Fruit fly (Drosophila melanogaster) whole organism, wandering third instar larva: Measurements from ENCODE around the gene CG17778.
A peak's percentile ranks its signal among the peaks of the same experiment; 100 is the strongest.

Source experiments
- Abd-B ChIP-seq: fragments of >200 bp; optimal IDR thresholded peaks from 2 replicates; lab custom pipeline; 2017; ENCODE audit warnings: missing biosample characterization, missing genetic modification characterization
- CG32264 ChIP-seq: fragments of 200-800 bp; sonication (Bioruptor generic); optimal IDR thresholded peaks from 2 replicates; lab custom pipeline; 2016; ENCODE audit warnings: missing biosample characterization, missing genetic modification characterization
- CG9705 ChIP-seq: fragments of 200-800 bp; sonication (Bioruptor generic); optimal IDR thresholded peaks from 2 replicates; lab custom pipeline; 2018; ENCODE audit warnings: missing biosample characterization, mild to moderate bottlenecking, missing genetic modification characterization
- CrebA ChIP-seq: fragments of 200-800 bp; sonication (Bioruptor generic); optimal IDR thresholded peaks from 2 replicates; lab custom pipeline; 2016; ENCODE audit warnings: missing biosample characterization, mild to moderate bottlenecking, missing genetic modification characterization, borderline replicate concordance
- Dif ChIP-seq: fragments of 200-275, 200-300 bp; sonication (Bioruptor generic); optimal IDR thresholded peaks from 2 replicates; lab custom pipeline; 2018; ENCODE audit warnings: missing biosample characterization, missing genetic modification characterization; ENCODE audit not compliant: partially characterized antibody
- HLH106 ChIP-seq: fragments of 200-800 bp; optimal IDR thresholded peaks from 3 replicates; lab custom pipeline; 2019; ENCODE audit warnings: missing biosample characterization, mild to moderate bottlenecking, missing genetic modification characterization, moderate library complexity
- Hnf4 ChIP-seq: fragments of 200-800 bp; sonication (Bioruptor generic); optimal IDR thresholded peaks from 2 replicates; lab custom pipeline; 2016; ENCODE audit warnings: missing biosample characterization, mild to moderate bottlenecking, missing genetic modification characterization
- Hr78 ChIP-seq: fragments of >200 bp; optimal IDR thresholded peaks from 2 replicates; lab custom pipeline; 2017; ENCODE audit warnings: missing biosample characterization, missing genetic modification characterization
- Jra ChIP-seq: sonication (Bioruptor generic); optimal IDR thresholded peaks from 2 replicates; lab custom pipeline; 2016; ENCODE audit warnings: missing biosample characterization, missing genetic modification characterization
- Myc ChIP-seq: fragments of >200 bp; optimal IDR thresholded peaks from 2 replicates; lab custom pipeline; 2017
- N ChIP-seq: fragments of >200 bp; optimal IDR thresholded peaks from 2 replicates; lab custom pipeline; 2018; ENCODE audit warnings: missing biosample characterization, missing external identifiers, missing genetic modification characterization
- OdsH ChIP-seq: fragments of 200-800 bp; sonication (Bioruptor generic); optimal IDR thresholded peaks from 2 replicates; lab custom pipeline; 2016; ENCODE audit warnings: missing biosample characterization, mild to moderate bottlenecking, missing genetic modification characterization
- Rel ChIP-seq, 2 experiments: fragments of 200-800 bp; sonication (Bioruptor generic) in 1 of 2; optimal IDR thresholded peaks; 2 replicates in 1 of 2; 3 replicates in 1 of 2; lab custom pipeline; 2016 to 2019; ENCODE audit warnings: mild to moderate bottlenecking in 2 of 2, missing biosample characterization in 2 of 2, missing genetic modification characterization in 2 of 2, moderate library complexity in 1 of 2
- Sp1 ChIP-seq: fragments of 200-800 bp; sonication (Bioruptor generic); optimal IDR thresholded peaks from 3 replicates; lab custom pipeline; 2019; ENCODE audit warnings: missing biosample characterization, mild to moderate bottlenecking, missing genetic modification characterization, moderate library complexity
- br ChIP-seq: fragments of 200-800 bp; sonication (Bioruptor generic); optimal IDR thresholded peaks from 2 replicates; lab custom pipeline; 2016; ENCODE audit warnings: missing biosample characterization, missing genetic modification characterization
- dl ChIP-seq, 2 experiments: fragments of 175-275, 200-275 bp in 1 of 2; fragments of 200-275 bp in 1 of 2; sonication (Bioruptor generic); optimal IDR thresholded peaks; lab custom pipeline; 2018; ENCODE audit warnings: mild to moderate bottlenecking in 2 of 2, missing biosample characterization in 2 of 2, missing genetic modification characterization in 2 of 2, moderate library complexity in 2 of 2; ENCODE audit not compliant: partially characterized antibody in 2 of 2, insufficient read depth in 1 of 2
- dmrt93B ChIP-seq: fragments of 200-800 bp; sonication (Bioruptor generic); optimal IDR thresholded peaks from 2 replicates; lab custom pipeline; 2018; ENCODE audit warnings: missing biosample characterization, mild to moderate bottlenecking, missing genetic modification characterization
- dsf ChIP-seq: sonication (Bioruptor generic); optimal IDR thresholded peaks from 2 replicates; lab custom pipeline; 2016; ENCODE audit warnings: missing biosample characterization, missing genetic modification characterization, borderline replicate concordance
- foxo ChIP-seq, 2 experiments: fragments of 200-800 bp; sonication (Bioruptor generic); optimal IDR thresholded peaks; 2 replicates in 1 of 2; 3 replicates in 1 of 2; lab custom pipeline; 2016 to 2017; ENCODE audit warnings: missing biosample characterization in 2 of 2, missing genetic modification characterization in 2 of 2
- fru ChIP-seq: fragments of 200-800 bp; sonication (Bioruptor generic); optimal IDR thresholded peaks from 3 replicates; lab custom pipeline; 2016; ENCODE audit warnings: missing biosample characterization, mild to moderate bottlenecking, missing genetic modification characterization
- lola ChIP-seq: fragments of >200 bp; optimal IDR thresholded peaks from 2 replicates; lab custom pipeline; 2017; ENCODE audit warnings: missing biosample characterization, missing genetic modification characterization
- pan ChIP-seq: fragments of >200 bp; optimal IDR thresholded peaks from 2 replicates; lab custom pipeline; 2017
- psq ChIP-seq: fragments of 200-800 bp; sonication (Bioruptor generic); optimal IDR thresholded peaks from 3 replicates; lab custom pipeline; 2017; ENCODE audit warnings: missing biosample characterization, mild to moderate bottlenecking, missing genetic modification characterization, moderate library complexity
- rgr ChIP-seq: fragments of 200-800 bp; sonication (Bioruptor generic); optimal IDR thresholded peaks from 3 replicates; lab custom pipeline; 2016; ENCODE audit warnings: missing biosample characterization, mild to moderate bottlenecking, missing genetic modification characterization
- sage ChIP-seq: fragments of 200-800 bp; sonication (Bioruptor generic); optimal IDR thresholded peaks from 2 replicates; lab custom pipeline; 2016; ENCODE audit warnings: missing biosample characterization, mild to moderate bottlenecking, missing genetic modification characterization
- sv ChIP-seq: fragments of 200-800 bp; sonication (Bioruptor generic); optimal IDR thresholded peaks from 3 replicates; lab custom pipeline; 2016; ENCODE audit warnings: missing biosample characterization, missing genetic modification characterization
- tai ChIP-seq: sonication (Bioruptor generic); optimal IDR thresholded peaks from 2 replicates; lab custom pipeline; 2016; ENCODE audit warnings: missing biosample characterization, missing genetic modification characterization
- usp ChIP-seq: fragments of >200 bp; optimal IDR thresholded peaks from 2 replicates; lab custom pipeline; 2017; ENCODE audit warnings: missing biosample characterization, missing genetic modification characterization
- woc ChIP-seq: sonication (Bioruptor generic); optimal IDR thresholded peaks from 2 replicates; lab custom pipeline; 2016; ENCODE audit warnings: missing biosample characterization, mild to moderate bottlenecking, missing genetic modification characterization

The CG17778 gene

DNA sequence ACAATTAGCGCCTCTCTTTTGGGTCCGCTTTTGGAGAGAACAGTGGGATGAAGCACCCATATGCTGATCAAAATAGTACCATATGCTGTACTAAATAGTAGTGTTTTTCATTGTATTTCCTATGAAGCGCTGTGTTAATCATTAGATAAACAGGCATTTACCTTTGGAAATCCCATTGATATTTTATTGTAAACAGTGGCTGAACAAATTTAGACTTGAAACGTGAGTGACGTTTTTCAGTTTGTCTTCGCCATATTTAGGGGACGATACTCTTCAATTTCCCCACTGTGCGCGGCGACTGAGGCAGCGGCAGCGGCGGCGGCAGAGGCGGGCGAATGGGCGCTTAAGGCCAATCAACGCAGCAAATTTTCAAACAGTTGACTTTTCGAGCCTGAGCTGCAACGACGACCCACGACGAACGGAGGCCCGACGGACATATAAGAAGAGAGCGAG, 5.2 kb downstream of the CG17778 start (continued):
- TF ChIP-seq psq: peak; percentile 46
- peak; percentile 83 for TF ChIP-seq woc (GFP tag; lab: Kevin White, UChicago)
- TF ChIP-seq lola (GFP tag; lab: Kevin White, UChicago): no peak
- TF ChIP-seq OdsH: peak; percentile 58
- no peak for TF ChIP-seq dsf
- no peak for TF ChIP-seq Rel (GFP tag; optimal IDR thresholded peaks at IDR 0.05; lab: Kevin White, UChicago)
- TF ChIP-seq Rel (tag; optimal IDR thresholded peaks at IDR 0.05; lab: Kevin White, UChicago): peak; percentile 84
- TF ChIP-seq Jra (GFP tag; lab: Kevin White, UChicago): peak; percentile 4
- TF ChIP-seq foxo (GFP tag; optimal IDR thresholded peaks at IDR 0.05; lab: Kevin White, UChicago): peak in 1 of 2 experiments; percentile 77
- TF ChIP-seq Abd-B (GFP tag; lab: Kevin White, UChicago): no peak
- TF ChIP-seq tai (GFP tag; lab: Kevin White, UChicago): no peak
- TF ChIP-seq, all 38 proteins: peak for 18

DNA sequence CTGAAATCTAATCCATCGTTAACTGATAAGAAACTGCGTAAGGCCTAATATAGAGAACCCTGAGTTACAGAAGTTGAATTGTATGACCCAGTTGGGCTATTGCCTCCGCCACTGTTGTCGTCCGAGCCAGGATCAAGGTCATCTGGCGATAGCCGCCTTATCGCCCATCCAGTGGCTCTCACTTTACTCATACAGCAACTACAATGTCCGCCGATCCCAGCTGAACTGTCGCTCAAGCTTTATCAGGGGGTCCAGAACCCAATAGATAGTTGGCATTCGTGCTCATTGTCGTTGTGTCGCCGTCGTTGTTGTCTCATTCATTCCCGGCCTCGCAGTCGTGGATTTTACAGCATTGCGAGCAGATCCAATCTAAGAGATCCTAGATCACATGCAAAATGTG, 14.7 kb downstream of the CG17778 start, which contains the start of gene arg:
Gene arg (plus strand): TSS at position 319 of the 400 bp plus-strand sequence.
- TF ChIP-seq Hr78 (GFP tag; lab: Kevin White, UChicago) (no peak), dmrt93B (no peak), CrebA (GFP tag; lab: Kevin White, UChicago) (no peak), lola (GFP tag; lab: Kevin White, UChicago) (no peak), dl (GFP tag; optimal IDR thresholded peaks at IDR 0.05; lab: Kevin White, UChicago; ENCODE audit: insufficient read depth in 1 of 2, partially characterized antibody in 2 of 2) (no peak), OdsH (no peak), Sp1 (GFP tag; lab: Kevin White, UChicago) (no peak), N (GFP tag; lab: Kevin White, UChicago) (no peak), foxo (GFP tag; optimal IDR thresholded peaks at IDR 0.05; lab: Kevin White, UChicago) (no peak), sage (GFP tag; lab: Kevin White, UChicago) (no peak), usp (no peak), rgr (GFP tag; lab: Kevin White, UChicago) (no peak), woc (GFP tag; lab: Kevin White, UChicago) (no peak), Jra (GFP tag; lab: Kevin White, UChicago) (no peak), br (GFP tag; lab: Kevin White, UChicago) (no peak), pan (lab: Kevin White, UChicago) (no peak)

DNA sequence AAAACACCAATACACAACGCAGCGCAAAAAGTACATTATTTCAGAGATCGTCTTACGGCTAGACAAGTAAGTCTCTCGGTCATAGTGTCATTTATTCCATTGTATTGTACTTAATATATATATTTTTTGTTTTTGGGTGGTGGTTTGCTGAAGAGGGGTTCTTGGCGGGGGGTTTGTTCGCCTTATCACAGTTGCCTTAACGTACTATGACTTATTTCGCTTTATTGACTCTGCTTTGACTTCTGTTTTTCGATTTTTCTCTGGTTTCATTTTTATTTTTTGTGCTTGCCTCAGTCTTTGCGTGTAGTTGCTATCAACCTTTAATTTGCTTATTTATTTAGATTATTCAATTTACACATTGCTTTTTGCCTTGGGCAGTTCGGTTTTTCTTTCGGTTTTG, 16.1 kb downstream of the CG17778 start:
- TF ChIP-seq Hnf4 (GFP tag; lab: Kevin White, UChicago) (peak; percentile 39), psq (peak; percentile 16), Sp1 (GFP tag; lab: Kevin White, UChicago) (no peak), br (GFP tag; lab: Kevin White, UChicago) (peak; percentile 29), Myc (lab: Kevin White, UChicago) (no peak), Rel (GFP tag; optimal IDR thresholded peaks at IDR 0.05; lab: Kevin White, UChicago) (no peak), Rel (tag; optimal IDR thresholded peaks at IDR 0.05; lab: Kevin White, UChicago) (peak; percentile 54)
- TF ChIP-seq, all 38 proteins: peak for 4

DNA sequence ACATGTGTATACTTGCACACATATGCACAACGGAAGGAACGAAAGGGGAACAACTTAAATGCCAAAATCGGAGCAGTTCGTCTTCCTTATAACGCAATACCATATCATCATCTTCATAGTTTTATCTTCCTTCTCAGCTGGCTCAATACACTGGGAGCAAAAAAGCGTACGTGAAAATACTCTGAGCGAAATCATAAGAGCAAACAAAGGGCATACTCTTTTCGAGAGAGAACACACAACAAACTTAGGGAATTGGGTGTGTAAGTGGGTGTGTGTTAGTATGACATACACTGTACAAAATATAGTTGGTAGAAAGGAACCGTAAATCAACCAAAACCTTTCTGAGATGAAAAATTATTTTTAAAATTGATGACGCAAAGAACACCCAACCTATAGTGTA, 18.1 kb downstream of the CG17778 start:
- TF ChIP-seq woc (GFP tag; lab: Kevin White, UChicago): no peak
- no peak for TF ChIP-seq Sp1 (GFP tag; lab: Kevin White, UChicago)
- TF ChIP-seq OdsH: no peak
- no peak for TF ChIP-seq tai (GFP tag; lab: Kevin White, UChicago)
- TF ChIP-seq sage (GFP tag; lab: Kevin White, UChicago): no peak

DNA sequence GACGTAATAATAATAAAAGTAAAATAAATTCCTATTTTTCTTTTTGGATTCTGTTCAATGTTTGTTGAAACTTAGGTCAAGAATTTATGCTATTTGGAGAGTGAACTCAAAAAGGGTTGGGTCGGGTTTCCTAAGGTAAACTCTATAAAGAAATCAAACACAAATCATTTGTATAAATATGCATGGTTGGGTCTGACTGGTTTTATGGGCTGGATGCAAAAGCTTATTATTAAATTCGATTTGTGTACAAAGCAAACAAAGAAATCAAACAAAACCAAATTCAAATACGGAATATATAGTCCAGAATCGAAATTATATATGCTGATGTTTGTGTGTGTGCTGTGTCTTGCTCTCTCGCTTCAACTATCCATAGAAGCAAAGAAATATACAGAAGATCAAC, 21.3 kb downstream of the CG17778 start:
- no peak for TF ChIP-seq fru
- no peak for TF ChIP-seq CG32264 (GFP tag; lab: Kevin White, UChicago)
- no peak for TF ChIP-seq N (GFP tag; lab: Kevin White, UChicago)
- no peak for TF ChIP-seq CG9705 (GFP tag; lab: Kevin White, UChicago)
- no peak for TF ChIP-seq dl (GFP tag; optimal IDR thresholded peaks at IDR 0.05; lab: Kevin White, UChicago; ENCODE audit: insufficient read depth in 1 of 2, partially characterized antibody in 2 of 2)

DNA sequence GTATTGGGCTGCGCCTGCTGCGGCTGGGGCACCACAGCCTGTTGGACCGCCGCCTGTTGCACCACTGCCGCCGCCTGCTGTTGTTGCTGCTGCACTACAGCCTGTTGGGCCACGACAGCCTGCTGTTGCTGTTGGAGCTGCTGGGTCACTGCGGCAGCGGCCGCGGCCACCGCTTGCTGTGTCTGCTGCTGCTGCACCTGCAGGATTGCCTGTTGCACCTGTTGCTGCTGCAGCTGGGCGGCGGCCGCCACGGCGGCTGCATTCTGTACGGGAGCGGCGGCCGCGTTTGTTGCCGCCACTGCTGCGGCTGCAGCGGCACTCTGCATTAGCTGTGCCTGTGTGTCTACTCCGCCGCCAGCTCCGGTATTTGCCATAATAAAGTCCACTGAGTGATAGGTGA, 24.4 kb downstream of the CG17778 start:
- TF ChIP-seq CG32264 (GFP tag; lab: Kevin White, UChicago) (no peak), lola (GFP tag; lab: Kevin White, UChicago) (no peak), Hnf4 (GFP tag; lab: Kevin White, UChicago) (no peak), OdsH (no peak), sage (GFP tag; lab: Kevin White, UChicago) (no peak), Dif (GFP tag; lab: Kevin White, UChicago) (no peak), pan (lab: Kevin White, UChicago) (no peak), Sp1 (GFP tag; lab: Kevin White, UChicago) (no peak), sv (no peak), Myc (lab: Kevin White, UChicago) (no peak), HLH106 (tag; lab: Kevin White, UChicago) (no peak)
